Fruit fly (Drosophila melanogaster) whole organism, embryonic: ENCODE measurements around the gene alpha-Est3.

Experiments
- B-H2 ChIP-seq: fragments of 200-800 bp; sonication (Bioruptor generic); optimal IDR thresholded peaks from 2 replicates; lab custom pipeline; 2018; ENCODE audit warnings: missing biosample characterization, mild to moderate bottlenecking, missing genetic modification characterization
- C15 ChIP-seq: fragments of 200-800 bp; sonication (Bioruptor generic); IDR thresholded peaks from 3 replicates; pipeline ENCODE4 v1.3.6; 2022; ENCODE audit warnings: missing biosample characterization, missing genetic modification characterization
- CG11560 ChIP-seq: fragments of 200-800 bp; sonication (Bioruptor generic); IDR thresholded peaks from 3 replicates; pipeline ENCODE4 v1.3.6; 2022; ENCODE audit warnings: missing biosample characterization, missing genetic modification characterization
- CG12769 ChIP-seq: fragments of 200-800 bp; sonication (Bioruptor generic); optimal IDR thresholded peaks from 2 replicates; lab custom pipeline; 2019; ENCODE audit warnings: missing biosample characterization, mild to moderate bottlenecking, missing genetic modification characterization, moderate library complexity
- CG13123 ChIP-seq: fragments of 200-800 bp; sonication (Bioruptor generic); optimal IDR thresholded peaks from 2 replicates; lab custom pipeline; 2016; ENCODE audit warnings: missing biosample characterization, missing genetic modification characterization
- CG13424 ChIP-seq: fragments of 200-800 bp; sonication (Bioruptor generic); optimal IDR thresholded peaks from 2 replicates; lab custom pipeline; 2019; ENCODE audit warnings: missing biosample characterization, mild to moderate bottlenecking, missing genetic modification characterization, moderate library complexity
- CG13894 ChIP-seq: fragments of 200-800 bp; sonication (Bioruptor generic); optimal IDR thresholded peaks from 3 replicates; lab custom pipeline; 2018; ENCODE audit warnings: missing biosample characterization, mild to moderate bottlenecking, missing genetic modification characterization, moderate library complexity
- CG14050 ChIP-seq: fragments of 200-800 bp; sonication (Bioruptor generic); IDR thresholded peaks from 3 replicates; pipeline ENCODE4 v1.3.6; 2022; ENCODE audit warnings: missing biosample characterization, missing genetic modification characterization
- CG15011 ChIP-seq: fragments of 200-800 bp; sonication (Bioruptor generic); optimal IDR thresholded peaks from 3 replicates; lab custom pipeline; 2018; ENCODE audit warnings: missing biosample characterization, mild to moderate bottlenecking, missing genetic modification characterization
- CG15269 ChIP-seq: fragments of 200-800 bp; sonication (Bioruptor generic); optimal IDR thresholded peaks from 2 replicates; lab custom pipeline; 2018; ENCODE audit warnings: missing biosample characterization, mild to moderate bottlenecking, missing genetic modification characterization, moderate library complexity
- CG1529 ChIP-seq: fragments of 200-800 bp; sonication (Bioruptor generic); optimal IDR thresholded peaks from 3 replicates; lab custom pipeline; 2018; ENCODE audit warnings: missing biosample characterization, missing genetic modification characterization
- CG15514 ChIP-seq: fragments of 200-800 bp; sonication (Bioruptor generic); optimal IDR thresholded peaks from 3 replicates; lab custom pipeline; 2017; ENCODE audit warnings: missing biosample characterization, missing genetic modification characterization, mild to moderate bottlenecking, moderate library complexity, missing genetic modification reagents
- CG16813 ChIP-seq: fragments of 200-800 bp; sonication (Bioruptor generic); IDR thresholded peaks from 3 replicates; pipeline ENCODE4 v1.3.6; 2022; ENCODE audit warnings: missing biosample characterization, missing genetic modification characterization; ENCODE audit not compliant: partially characterized antibody
- CG17328 ChIP-seq: fragments of 200-800 bp; sonication (Bioruptor generic); IDR thresholded peaks from 2 replicates; pipeline ENCODE4 v1.3.6; 2022; ENCODE audit warnings: missing biosample characterization, missing genetic modification characterization
- CG17568 ChIP-seq: fragments of 200-800 bp; sonication (Bioruptor generic); optimal IDR thresholded peaks from 2 replicates; lab custom pipeline; 2018; ENCODE audit warnings: missing biosample characterization, mild to moderate bottlenecking, missing genetic modification characterization, moderate library complexity
- CG18011 ChIP-seq: fragments of 200-800 bp; sonication (Bioruptor generic); optimal IDR thresholded peaks from 2 replicates; lab custom pipeline; 2017; ENCODE audit warnings: missing biosample characterization, missing genetic modification characterization, mild to moderate bottlenecking, moderate library complexity, missing genotype
- CG3281 ChIP-seq: fragments of 200-800 bp; sonication (Bioruptor generic); optimal IDR thresholded peaks from 3 replicates; lab custom pipeline; 2017; ENCODE audit warnings: missing biosample characterization, mild to moderate bottlenecking, missing genetic modification characterization
- CG34376 ChIP-seq: fragments of 200-800 bp; sonication (Bioruptor generic); optimal IDR thresholded peaks from 2 replicates; lab custom pipeline; 2018; ENCODE audit warnings: missing biosample characterization, mild to moderate bottlenecking, missing genetic modification characterization
- CG34422 ChIP-seq: fragments of 200-800 bp; sonication (Bioruptor generic); IDR thresholded peaks from 3 replicates; pipeline ENCODE4 v1.3.6; 2022; ENCODE audit warnings: missing biosample characterization, missing genetic modification characterization
- CTCF ChIP-seq: fragments of 200-800 bp; sonication (Bioruptor generic); optimal IDR thresholded peaks from 2 replicates; lab custom pipeline; 2017; ENCODE audit warnings: missing biosample characterization, mild to moderate bottlenecking, missing genetic modification characterization, moderate library complexity
- Dip3 ChIP-seq: fragments of 200-800 bp; sonication (Bioruptor generic); optimal IDR thresholded peaks from 3 replicates; lab custom pipeline; 2016; ENCODE audit warnings: missing biosample characterization, missing genetic modification characterization
- E2f1 ChIP-seq: fragments of 200-800 bp; sonication (Bioruptor generic); IDR thresholded peaks from 2 replicates; pipeline ENCODE4 v1.3.6; 2022; ENCODE audit warnings: missing biosample characterization, missing genetic modification characterization
- Fer1 ChIP-seq: fragments of 200-800 bp; sonication (Bioruptor generic); optimal IDR thresholded peaks from 2 replicates; lab custom pipeline; 2017; ENCODE audit warnings: missing biosample characterization, mild to moderate bottlenecking, missing genetic modification characterization
- GATAe ChIP-seq: fragments of 200-800 bp; sonication (Bioruptor generic); conservative IDR thresholded peaks from 2 replicates; pipeline ENCODE4 v1.3.6; 2022; ENCODE audit warnings: missing biosample characterization, missing genetic modification characterization
- HHEX ChIP-seq: fragments of 200-800 bp; sonication (Bioruptor generic); optimal IDR thresholded peaks from 3 replicates; lab custom pipeline; 2017; ENCODE audit warnings: missing biosample characterization, mild to moderate bottlenecking, missing genetic modification characterization, missing genetic modification reagents
- Hmr ChIP-seq: fragments of 200-800 bp; sonication (Bioruptor generic); optimal IDR thresholded peaks from 3 replicates; lab custom pipeline; 2017; ENCODE audit warnings: mild to moderate bottlenecking, missing biosample characterization, missing genetic modification reagents, missing genetic modification characterization
- Max ChIP-seq: fragments of 200-800 bp; sonication (Bioruptor generic); optimal IDR thresholded peaks from 2 replicates; lab custom pipeline; 2016; ENCODE audit warnings: missing biosample characterization, mild to moderate bottlenecking, missing genetic modification characterization
- Mrtf ChIP-seq: fragments of 200-800 bp; sonication (Bioruptor generic); IDR thresholded peaks from 3 replicates; pipeline ENCODE4 v1.3.6; 2022; ENCODE audit warnings: missing biosample characterization, missing genetic modification characterization
- Nf-YB ChIP-seq: fragments of 200-800 bp; sonication (Bioruptor generic); optimal IDR thresholded peaks from 3 replicates; lab custom pipeline; 2019; ENCODE audit warnings: missing biosample characterization, mild to moderate bottlenecking, missing genetic modification characterization, moderate library complexity
- Optix ChIP-seq: fragments of 200-800 bp; sonication (Bioruptor generic); IDR thresholded peaks from 3 replicates; pipeline ENCODE4 v1.3.6; 2022; ENCODE audit warnings: missing biosample characterization, missing genetic modification characterization
- PHDP ChIP-seq: fragments of 200-800 bp; sonication (Bioruptor generic); optimal IDR thresholded peaks from 3 replicates; lab custom pipeline; 2018; ENCODE audit warnings: missing biosample characterization, mild to moderate bottlenecking, missing genetic modification characterization, moderate library complexity
- Scr ChIP-seq: fragments of 200-800 bp; sonication (Bioruptor generic); IDR thresholded peaks from 2 replicates; pipeline ENCODE4 v1.3.6; 2022; ENCODE audit warnings: missing biosample characterization, missing genetic modification characterization; ENCODE audit not compliant: partially characterized antibody
- Side ChIP-seq: fragments of 200-800 bp; sonication (Bioruptor generic); optimal IDR thresholded peaks from 2 replicates; lab custom pipeline; 2016; ENCODE audit warnings: missing biosample characterization, missing genetic modification characterization
- Six4 ChIP-seq: fragments of 200-800 bp; sonication (Bioruptor generic); optimal IDR thresholded peaks from 2 replicates; lab custom pipeline; 2016; ENCODE audit warnings: missing biosample characterization, missing genetic modification characterization
- Vsx1 ChIP-seq: fragments of 200-800 bp; sonication (Bioruptor generic); optimal IDR thresholded peaks from 2 replicates; lab custom pipeline; 2017; ENCODE audit warnings: missing biosample characterization, mild to moderate bottlenecking, missing genetic modification characterization, missing genetic modification reagents
- bcd ChIP-seq: fragments of 200-800 bp; sonication (Bioruptor generic); optimal IDR thresholded peaks from 2 replicates; lab custom pipeline; 2017; ENCODE audit warnings: missing biosample characterization, mild to moderate bottlenecking, missing genetic modification characterization
- cas ChIP-seq: fragments of 200-800 bp; sonication (Bioruptor generic); IDR thresholded peaks from 2 replicates; pipeline ENCODE4 v1.3.6; 2022; ENCODE audit warnings: missing biosample characterization, missing genetic modification characterization
- chinmo ChIP-seq: fragments of 200-800 bp; sonication (Bioruptor generic); IDR thresholded peaks from 4 replicates; pipeline ENCODE4 v1.3.6; 2022; ENCODE audit warnings: missing biosample characterization, missing genetic modification characterization; ENCODE audit not compliant: partially characterized antibody
- cwo ChIP-seq: fragments of 200-800 bp; sonication (Bioruptor generic); optimal IDR thresholded peaks from 3 replicates; lab custom pipeline; 2017; ENCODE audit warnings: missing biosample characterization, missing genetic modification characterization, mild to moderate bottlenecking, moderate library complexity, missing genetic modification reagents
- exex ChIP-seq: fragments of 200-800 bp; sonication (Bioruptor generic); optimal IDR thresholded peaks from 4 replicates; lab custom pipeline; 2018; ENCODE audit warnings: missing biosample characterization, mild to moderate bottlenecking, missing genetic modification characterization, moderate library complexity
- ind ChIP-seq: fragments of 200-800 bp; sonication (Bioruptor generic); optimal IDR thresholded peaks from 3 replicates; lab custom pipeline; 2016; ENCODE audit warnings: missing biosample characterization, missing genetic modification characterization
- lab ChIP-seq: fragments of 200-800 bp; sonication (Bioruptor generic); optimal IDR thresholded peaks from 3 replicates; lab custom pipeline; 2017; ENCODE audit warnings: missing biosample characterization, missing genetic modification characterization, mild to moderate bottlenecking, moderate library complexity, missing genetic modification reagents
- mirr ChIP-seq: fragments of 200-800 bp; sonication (Bioruptor generic); optimal IDR thresholded peaks from 3 replicates; lab custom pipeline; 2018; ENCODE audit warnings: missing biosample characterization, mild to moderate bottlenecking, missing genetic modification characterization
- pros ChIP-seq: fragments of 200-800 bp; sonication (Bioruptor generic); optimal IDR thresholded peaks from 3 replicates; lab custom pipeline; 2019; ENCODE audit warnings: missing biosample characterization, mild to moderate bottlenecking, missing genetic modification characterization, moderate library complexity
- sens-2 ChIP-seq: fragments of 200-800 bp; sonication (Bioruptor generic); IDR thresholded peaks from 2 replicates; pipeline ENCODE4 v1.3.6; 2022; ENCODE audit warnings: missing biosample characterization, missing genetic modification characterization
- sug ChIP-seq: fragments of 200-800 bp; optimal IDR thresholded peaks from 2 replicates; lab custom pipeline; 2019; ENCODE audit warnings: missing biosample characterization, mild to moderate bottlenecking, missing genetic modification characterization, moderate library complexity
- trh ChIP-seq: fragments of 200-800 bp; sonication (Bioruptor generic); optimal IDR thresholded peaks from 2 replicates; lab custom pipeline; 2016; ENCODE audit warnings: missing biosample characterization, missing genetic modification characterization
- unpg ChIP-seq: fragments of 200-800 bp; sonication (Bioruptor generic); optimal IDR thresholded peaks from 3 replicates; lab custom pipeline; 2018; ENCODE audit warnings: missing biosample characterization, mild to moderate bottlenecking, missing genetic modification characterization, moderate library complexity
- wek ChIP-seq: fragments of 200-800 bp; sonication (Bioruptor generic); optimal IDR thresholded peaks from 3 replicates; lab custom pipeline; 2018; ENCODE audit warnings: missing biosample characterization, mild to moderate bottlenecking, missing genetic modification characterization, moderate library complexity
- yki ChIP-seq: fragments of >200 bp; optimal IDR thresholded peaks from 3 replicates; lab custom pipeline; 2018

alpha-Est3 gene

dm6 chr3R:7528677-7529076, 12.8 kb downstream of the alpha-Est3 start, which contains the start of gene alpha-Est6:
Gene alpha-Est6 (minus strand): TSS chr3R:7528777.
- TF ChIP-seq CG1529 (GFP tag; lab: Kevin White, UChicago) (no peak), CG15011 (GFP tag; lab: Kevin White, UChicago) (no peak), CG15269 (tag; lab: Kevin White, UChicago) (no peak), Optix (GFP tag; lab: Robert Waterston, UW) (no peak), ind (GFP tag; lab: Kevin White, UChicago) (no peak), wek (no peak), CG12769 (tag; lab: Kevin White, UChicago) (no peak), C15 (GFP tag; lab: Robert Waterston, UW) (no peak), Dip3 (GFP tag; lab: Kevin White, UChicago) (no peak), sens-2 (GFP tag; lab: Robert Waterston, UW) (no peak), trh (GFP tag; lab: Kevin White, UChicago) (no peak), Mrtf (GFP tag; lab: Robert Waterston, UW) (no peak)

dm6 chr3R:7524160-7524559, 17.3 kb downstream of the alpha-Est3 start:
- TF ChIP-seq cwo (GFP tag; lab: Kevin White, UChicago) (peak; percentile 4), Nf-YB (no peak), CG17568 (GFP tag; lab: Kevin White, UChicago) (peak; percentile 4), mirr (GFP tag; lab: Kevin White, UChicago) (peak; percentile 37), cas (GFP tag; lab: Robert Waterston, UW) (no peak), CG34376 (GFP tag; lab: Kevin White, UChicago) (peak; percentile 35), chinmo (GFP tag; lab: Robert Waterston, UW) (0 out of 4 replicates have a peak, but pooled peaks have one; percentile 11), bcd (no peak), CG13894 (peak; percentile 86), CG34422 (GFP tag; lab: Robert Waterston, UW) (peak; percentile 42; the same call in 1 of the 3 replicates), Vsx1 (GFP tag; lab: Kevin White, UChicago) (no peak), GATAe (GFP tag; lab: Robert Waterston, UW) (no peak), CG13123 (GFP tag; lab: Kevin White, UChicago) (no peak), CG17328 (GFP tag; lab: Robert Waterston, UW) (no peak), CG14050 (GFP tag; lab: Robert Waterston, UW) (no peak), yki (lab: Kevin White, UChicago) (no peak), CG16813 (GFP tag; lab: Robert Waterston, UW) (no peak), CG18011 (GFP tag; lab: Kevin White, UChicago) (no peak), PHDP (tag; lab: Kevin White, UChicago) (peak; percentile 33), CG1529 (GFP tag; lab: Kevin White, UChicago) (no peak), lab (GFP tag; lab: Kevin White, UChicago) (peak; percentile 59), B-H2 (peak; percentile 20), CTCF (GFP tag; lab: Kevin White, UChicago) (peak; percentile 9), exex (tag; lab: Kevin White, UChicago) (peak; percentile 5), unpg (peak; percentile 18), HHEX (no peak), pros (GFP tag; lab: Kevin White, UChicago) (no peak), E2f1 (GFP tag; lab: Robert Waterston, UW) (no peak), CG13424 (no peak), CG15514 (GFP tag; lab: Kevin White, UChicago) (peak; percentile 30), Scr (GFP tag; lab: Robert Waterston, UW) (no peak), CG3281 (GFP tag; lab: Kevin White, UChicago) (peak; percentile 66), Fer1 (peak; percentile 43), Hmr (GFP tag; lab: Kevin White, UChicago) (peak; percentile 40), Max (GFP tag; lab: Kevin White, UChicago) (no peak), CG11560 (tag; lab: Robert Waterston, UW) (no peak), sug (tag; lab: Kevin White, UChicago) (peak; percentile 63), Side (GFP tag; lab: Kevin White, UChicago) (no peak), Six4 (GFP tag; lab: Kevin White, UChicago) (no peak)
